Worm (Caenorhabditis elegans) whole organism, late embryonic: ENCODE measurements around the gene famh-136.

Experiments
- T23F11.4 ChIP-seq: fragments of 200-800 bp; sonication (Bioruptor generic); optimal IDR thresholded peaks from 2 replicates; lab custom pipeline; 2018; ENCODE audit warnings: mild to moderate bottlenecking, missing genetic modification characterization, missing compliant biosample characterization
- hlh-8 ChIP-seq: sonication (generic microtip); optimal IDR thresholded peaks from 2 replicates; lab custom pipeline; 2016; ENCODE audit warnings: missing genotype, missing genetic modification characterization, missing compliant biosample characterization
- pqm-1 ChIP-seq: sonication (generic microtip); optimal IDR thresholded peaks from 2 replicates; lab custom pipeline; 2016; ENCODE audit warnings: missing genetic modification characterization, missing compliant biosample characterization

DNA sequence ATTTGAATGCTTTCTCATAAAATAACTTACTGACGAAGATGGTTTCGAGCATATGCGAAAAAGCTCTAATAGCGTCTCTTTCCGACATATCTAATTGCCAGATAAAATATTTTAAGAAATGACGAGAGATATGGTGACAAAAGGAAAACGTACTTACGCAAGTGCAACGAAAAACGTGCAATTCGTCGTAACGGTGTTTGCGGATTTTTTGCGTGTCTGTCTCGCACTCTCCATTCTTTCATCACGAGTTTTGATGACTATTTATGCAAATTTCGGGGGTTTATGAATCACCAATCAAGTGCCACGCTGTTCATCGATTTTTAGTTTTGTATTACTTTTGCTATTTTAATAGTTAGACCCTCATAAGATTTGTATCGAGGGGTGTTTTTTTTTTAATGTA lies 1.4 kb downstream of the famh-136 start, which contains the start of gene ZK637.14:
- no peak for TF ChIP-seq pqm-1
- no peak for TF ChIP-seq T23F11.4 (GFP tag; lab: Kevin White, UChicago)
- TF ChIP-seq hlh-8 (tag; lab: Kevin White, UChicago): no peak
